Fruit fly (Drosophila melanogaster) whole organism, wandering third instar larva: ENCODE results near the gene Ae2.
A peak's percentile ranks its signal among the peaks of the same experiment; 100 is the strongest.

Experiments used
- Abd-B ChIP-seq: fragments of >200 bp; optimal IDR thresholded peaks from 2 replicates; lab custom pipeline; 2017; ENCODE audit warnings: missing biosample characterization, missing genetic modification characterization
- CG32264 ChIP-seq: fragments of 200-800 bp; sonication (Bioruptor generic); optimal IDR thresholded peaks from 2 replicates; lab custom pipeline; 2016; ENCODE audit warnings: missing biosample characterization, missing genetic modification characterization
- CG9705 ChIP-seq: fragments of 200-800 bp; sonication (Bioruptor generic); optimal IDR thresholded peaks from 2 replicates; lab custom pipeline; 2018; ENCODE audit warnings: missing biosample characterization, mild to moderate bottlenecking, missing genetic modification characterization
- CrebA ChIP-seq: fragments of 200-800 bp; sonication (Bioruptor generic); optimal IDR thresholded peaks from 2 replicates; lab custom pipeline; 2016; ENCODE audit warnings: missing biosample characterization, mild to moderate bottlenecking, missing genetic modification characterization, borderline replicate concordance
- Dfd ChIP-seq: fragments of >200 bp; optimal IDR thresholded peaks from 2 replicates; lab custom pipeline; 2017; ENCODE audit warnings: missing biosample characterization, missing genetic modification characterization
- Dif ChIP-seq: fragments of 200-275, 200-300 bp; sonication (Bioruptor generic); optimal IDR thresholded peaks from 2 replicates; lab custom pipeline; 2018; ENCODE audit warnings: missing biosample characterization, missing genetic modification characterization; ENCODE audit not compliant: partially characterized antibody
- HLH106 ChIP-seq: fragments of 200-800 bp; optimal IDR thresholded peaks from 3 replicates; lab custom pipeline; 2019; ENCODE audit warnings: missing biosample characterization, mild to moderate bottlenecking, missing genetic modification characterization, moderate library complexity
- Hnf4 ChIP-seq: fragments of 200-800 bp; sonication (Bioruptor generic); optimal IDR thresholded peaks from 2 replicates; lab custom pipeline; 2016; ENCODE audit warnings: missing biosample characterization, mild to moderate bottlenecking, missing genetic modification characterization
- Hr78 ChIP-seq: fragments of >200 bp; optimal IDR thresholded peaks from 2 replicates; lab custom pipeline; 2017; ENCODE audit warnings: missing biosample characterization, missing genetic modification characterization
- Hr83 ChIP-seq: fragments of 200-300 bp; sonication (Bioruptor generic); optimal IDR thresholded peaks from 2 replicates; lab custom pipeline; 2016; ENCODE audit warnings: missing biosample characterization, mild to moderate bottlenecking, missing genetic modification characterization, moderate library complexity; ENCODE audit not compliant: poor library complexity, severe bottlenecking
- Myc ChIP-seq: fragments of >200 bp; optimal IDR thresholded peaks from 2 replicates; lab custom pipeline; 2017
- N ChIP-seq: fragments of >200 bp; optimal IDR thresholded peaks from 2 replicates; lab custom pipeline; 2018; ENCODE audit warnings: missing biosample characterization, missing external identifiers, missing genetic modification characterization
- OdsH ChIP-seq: fragments of 200-800 bp; sonication (Bioruptor generic); optimal IDR thresholded peaks from 2 replicates; lab custom pipeline; 2016; ENCODE audit warnings: missing biosample characterization, mild to moderate bottlenecking, missing genetic modification characterization
- Rel ChIP-seq, 2 experiments: fragments of 200-800 bp; sonication (Bioruptor generic) in 1 of 2; optimal IDR thresholded peaks; 2 replicates in 1 of 2; 3 replicates in 1 of 2; lab custom pipeline; 2016 to 2019; ENCODE audit warnings: mild to moderate bottlenecking in 2 of 2, missing biosample characterization in 2 of 2, missing genetic modification characterization in 2 of 2, moderate library complexity in 1 of 2
- Sp1 ChIP-seq: fragments of 200-800 bp; sonication (Bioruptor generic); optimal IDR thresholded peaks from 3 replicates; lab custom pipeline; 2019; ENCODE audit warnings: missing biosample characterization, mild to moderate bottlenecking, missing genetic modification characterization, moderate library complexity
- Vsx2 ChIP-seq: fragments of 200-300, 225-300 bp; sonication (Bioruptor generic); optimal IDR thresholded peaks from 2 replicates; lab custom pipeline; 2018; ENCODE audit warnings: missing biosample characterization, missing genetic modification characterization; ENCODE audit not compliant: partially characterized antibody
- br ChIP-seq: fragments of 200-800 bp; sonication (Bioruptor generic); optimal IDR thresholded peaks from 2 replicates; lab custom pipeline; 2016; ENCODE audit warnings: missing biosample characterization, missing genetic modification characterization
- brk ChIP-seq: fragments of 200-800 bp; sonication (Bioruptor generic); optimal IDR thresholded peaks from 2 replicates; lab custom pipeline; 2016; ENCODE audit warnings: missing biosample characterization, mild to moderate bottlenecking, missing genetic modification characterization
- dl ChIP-seq, 2 experiments: fragments of 175-275, 200-275 bp in 1 of 2; fragments of 200-275 bp in 1 of 2; sonication (Bioruptor generic); optimal IDR thresholded peaks; lab custom pipeline; 2018; ENCODE audit warnings: mild to moderate bottlenecking in 2 of 2, missing biosample characterization in 2 of 2, missing genetic modification characterization in 2 of 2, moderate library complexity in 2 of 2; ENCODE audit not compliant: partially characterized antibody in 2 of 2, insufficient read depth in 1 of 2
- dmrt93B ChIP-seq: fragments of 200-800 bp; sonication (Bioruptor generic); optimal IDR thresholded peaks from 2 replicates; lab custom pipeline; 2018; ENCODE audit warnings: missing biosample characterization, mild to moderate bottlenecking, missing genetic modification characterization
- dsf ChIP-seq: sonication (Bioruptor generic); optimal IDR thresholded peaks from 2 replicates; lab custom pipeline; 2016; ENCODE audit warnings: missing biosample characterization, missing genetic modification characterization, borderline replicate concordance
- ey ChIP-seq: fragments of 200-800 bp; sonication (Bioruptor generic); optimal IDR thresholded peaks from 2 replicates; lab custom pipeline; 2016; ENCODE audit warnings: missing biosample characterization, missing genetic modification characterization
- foxo ChIP-seq, 2 experiments: fragments of 200-800 bp; sonication (Bioruptor generic); optimal IDR thresholded peaks; 2 replicates in 1 of 2; 3 replicates in 1 of 2; lab custom pipeline; 2016 to 2017; ENCODE audit warnings: missing biosample characterization in 2 of 2, missing genetic modification characterization in 2 of 2
- fru ChIP-seq: fragments of 200-800 bp; sonication (Bioruptor generic); optimal IDR thresholded peaks from 3 replicates; lab custom pipeline; 2016; ENCODE audit warnings: missing biosample characterization, mild to moderate bottlenecking, missing genetic modification characterization
- h ChIP-seq: fragments of 200-800 bp; sonication (Bioruptor generic); optimal IDR thresholded peaks from 3 replicates; lab custom pipeline; 2016; ENCODE audit warnings: missing biosample characterization, mild to moderate bottlenecking, missing genetic modification characterization
- jim ChIP-seq: fragments of 175-275, 200-325 bp; sonication (Bioruptor generic); optimal IDR thresholded peaks from 2 replicates; lab custom pipeline; 2016; ENCODE audit warnings: missing biosample characterization, mild to moderate bottlenecking, missing genetic modification characterization
- lola ChIP-seq: fragments of >200 bp; optimal IDR thresholded peaks from 2 replicates; lab custom pipeline; 2017; ENCODE audit warnings: missing biosample characterization, missing genetic modification characterization
- pan ChIP-seq: fragments of >200 bp; optimal IDR thresholded peaks from 2 replicates; lab custom pipeline; 2017
- psq ChIP-seq: fragments of 200-800 bp; sonication (Bioruptor generic); optimal IDR thresholded peaks from 3 replicates; lab custom pipeline; 2017; ENCODE audit warnings: missing biosample characterization, mild to moderate bottlenecking, missing genetic modification characterization, moderate library complexity
- rgr ChIP-seq: fragments of 200-800 bp; sonication (Bioruptor generic); optimal IDR thresholded peaks from 3 replicates; lab custom pipeline; 2016; ENCODE audit warnings: missing biosample characterization, mild to moderate bottlenecking, missing genetic modification characterization
- sage ChIP-seq: fragments of 200-800 bp; sonication (Bioruptor generic); optimal IDR thresholded peaks from 2 replicates; lab custom pipeline; 2016; ENCODE audit warnings: missing biosample characterization, mild to moderate bottlenecking, missing genetic modification characterization
- sv ChIP-seq: fragments of 200-800 bp; sonication (Bioruptor generic); optimal IDR thresholded peaks from 3 replicates; lab custom pipeline; 2016; ENCODE audit warnings: missing biosample characterization, missing genetic modification characterization
- tai ChIP-seq: sonication (Bioruptor generic); optimal IDR thresholded peaks from 2 replicates; lab custom pipeline; 2016; ENCODE audit warnings: missing biosample characterization, missing genetic modification characterization
- usp ChIP-seq: fragments of >200 bp; optimal IDR thresholded peaks from 2 replicates; lab custom pipeline; 2017; ENCODE audit warnings: missing biosample characterization, missing genetic modification characterization
- woc ChIP-seq: sonication (Bioruptor generic); optimal IDR thresholded peaks from 2 replicates; lab custom pipeline; 2016; ENCODE audit warnings: missing biosample characterization, mild to moderate bottlenecking, missing genetic modification characterization

Ae2 gene

DNA sequence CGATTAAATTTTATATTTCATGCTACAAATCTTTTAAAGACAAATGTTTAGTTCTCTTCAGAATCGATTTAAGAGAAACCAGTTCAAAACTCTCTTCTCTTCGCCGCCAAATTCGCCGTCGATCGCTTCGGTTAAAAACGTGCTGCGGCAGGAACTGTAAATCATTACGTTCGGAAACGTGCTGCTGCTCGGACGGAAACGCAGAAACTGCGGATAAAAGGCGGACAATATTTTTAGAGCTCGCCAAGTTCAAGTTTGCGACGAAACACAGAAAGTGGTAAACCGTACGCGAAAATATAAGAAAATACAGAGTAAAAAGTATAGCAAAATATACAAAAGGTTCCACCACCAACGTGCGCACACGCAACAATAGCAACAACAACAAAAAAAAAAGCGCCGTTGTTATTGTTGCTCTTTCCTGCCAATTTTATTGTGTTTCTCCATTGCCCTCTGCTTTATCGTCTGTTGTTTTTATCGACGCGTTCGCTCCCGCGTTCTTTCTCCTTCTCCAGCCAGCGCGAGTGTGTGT lies at the start of gene Ae2:
Gene Ae2, plus strand, starts transcription at position 156 of the 529 bp plus-strand sequence.
- TF ChIP-seq CG9705 = no peak
- TF ChIP-seq Hr83 (GFP tag; lab: Kevin White, UChicago) = no peak
- TF ChIP-seq pan (lab: Kevin White, UChicago) = no peak
- TF ChIP-seq dsf (GFP tag; lab: Kevin White, UChicago) = no peak
- no peak for TF ChIP-seq Hr78 (GFP tag; lab: Kevin White, UChicago)
- peak; percentile 99 for TF ChIP-seq psq (GFP tag; lab: Kevin White, UChicago)
- TF ChIP-seq jim (GFP tag; lab: Kevin White, UChicago) = no peak
- TF ChIP-seq usp (GFP tag; lab: Kevin White, UChicago) = no peak
- TF ChIP-seq Dfd = no peak
- no peak for TF ChIP-seq rgr
- TF ChIP-seq fru (GFP tag; lab: Kevin White, UChicago) = peak; percentile 11
- no peak for TF ChIP-seq Vsx2 (GFP tag; lab: Kevin White, UChicago)
- TF ChIP-seq sage (GFP tag; lab: Kevin White, UChicago) = peak; percentile 25
- TF ChIP-seq sv (GFP tag; lab: Kevin White, UChicago) = no peak
- TF ChIP-seq lola = no peak
- TF ChIP-seq h (GFP tag; lab: Kevin White, UChicago) = peak; percentile 11
- no peak for TF ChIP-seq N (GFP tag; lab: Kevin White, UChicago)
- TF ChIP-seq Rel (GFP tag; optimal IDR thresholded peaks at IDR 0.05; lab: Kevin White, UChicago) = no peak
- peak; percentile 6 for TF ChIP-seq Rel (tag; optimal IDR thresholded peaks at IDR 0.05; lab: Kevin White, UChicago)
- peak; percentile 17 for TF ChIP-seq br (GFP tag; lab: Kevin White, UChicago)
- no peak for TF ChIP-seq OdsH
- peak; percentile 23 for TF ChIP-seq Sp1
- TF ChIP-seq CrebA (GFP tag; lab: Kevin White, UChicago) = peak; percentile 15
- peak; percentile 34 for TF ChIP-seq Hnf4 (GFP tag; lab: Kevin White, UChicago)
- no peak for TF ChIP-seq CG32264 (GFP tag; lab: Kevin White, UChicago)
- TF ChIP-seq tai (GFP tag; lab: Kevin White, UChicago) = peak; percentile 24
- TF ChIP-seq HLH106 (tag; lab: Kevin White, UChicago) = no peak
- TF ChIP-seq dl (GFP tag; optimal IDR thresholded peaks at IDR 0.05; lab: Kevin White, UChicago; ENCODE audit: insufficient read depth in 1 of 2, partially characterized antibody in 2 of 2) = no peak

dm6 chr3L:9713828-9714536 lies 49.4 kb upstream of the Ae2 start, which contains the start of gene vsg:
TSS of gene vsg (plus strand) at chr3L:9714324.
- TF ChIP-seq OdsH (peak; percentile 60), HLH106 (tag; lab: Kevin White, UChicago) (peak; percentile 87), brk (GFP tag; lab: Kevin White, UChicago) (no peak), dsf (GFP tag; lab: Kevin White, UChicago) (no peak), rgr (peak; percentile 62), dl (GFP tag; optimal IDR thresholded peaks at IDR 0.05; lab: Kevin White, UChicago; ENCODE audit: insufficient read depth in 1 of 2, partially characterized antibody in 2 of 2) (no peak), fru (GFP tag; lab: Kevin White, UChicago) (peak; percentile 44), foxo (GFP tag; optimal IDR thresholded peaks at IDR 0.05; lab: Kevin White, UChicago) (peak in 1 of 2 experiments; percentile 76), tai (GFP tag; lab: Kevin White, UChicago) (no peak), psq (GFP tag; lab: Kevin White, UChicago) (peak; percentile 62), sage (GFP tag; lab: Kevin White, UChicago) (no peak), CrebA (GFP tag; lab: Kevin White, UChicago) (no peak), Sp1 (peak; percentile 82), h (GFP tag; lab: Kevin White, UChicago) (peak; percentile 38), dmrt93B (peak; percentile 70), Abd-B (GFP tag; lab: Kevin White, UChicago) (no peak), CG9705 (peak; percentile 51), Hr83 (GFP tag; lab: Kevin White, UChicago) (peak; percentile 69), ey (GFP tag; lab: Kevin White, UChicago) (peak; percentile 55), sv (GFP tag; lab: Kevin White, UChicago) (peak; percentile 75), N (GFP tag; lab: Kevin White, UChicago) (peak; percentile 9), Myc (lab: Kevin White, UChicago) (peak; percentile 4), woc (GFP tag; lab: Kevin White, UChicago) (peak; percentile 47), jim (GFP tag; lab: Kevin White, UChicago) (no peak), Hr78 (GFP tag; lab: Kevin White, UChicago) (no peak), Dfd (peak; percentile 30), Dif (GFP tag; lab: Kevin White, UChicago) (no peak)
